Fruit fly (Drosophila melanogaster) whole organism, adult: Measurements from ENCODE around the gene CG6683.

Source experiments
- CG11617 ChIP-seq: fragments of 200-800 bp; sonication (Bioruptor generic); optimal IDR thresholded peaks from 2 replicates; lab custom pipeline; 2017; ENCODE audit warnings: mild to moderate bottlenecking, missing biosample characterization, missing genetic modification reagents, missing genetic modification characterization
- CG12768 ChIP-seq: fragments of 200-800 bp; sonication (Bioruptor generic); optimal IDR thresholded peaks from 2 replicates; lab custom pipeline; 2017; ENCODE audit warnings: missing biosample characterization, missing genetic modification characterization, mild to moderate bottlenecking, moderate library complexity, missing genetic modification reagents
- CG14711 ChIP-seq: fragments of 200-800 bp; sonication (Bioruptor generic); optimal IDR thresholded peaks from 2 replicates; lab custom pipeline; 2018; ENCODE audit warnings: missing biosample characterization, mild to moderate bottlenecking, missing genetic modification characterization, moderate library complexity
- CG1620 ChIP-seq: fragments of 200-800 bp; sonication (Bioruptor generic); optimal IDR thresholded peaks from 2 replicates; lab custom pipeline; 2016; ENCODE audit warnings: missing biosample characterization, missing genetic modification characterization
- CG33017 ChIP-seq: fragments of 200-800 bp; sonication (Bioruptor generic); optimal IDR thresholded peaks from 2 replicates; lab custom pipeline; 2018; ENCODE audit warnings: missing biosample characterization, mild to moderate bottlenecking, missing genetic modification characterization, moderate library complexity
- CG5204 ChIP-seq: fragments of 200-800 bp; sonication (Bioruptor generic); optimal IDR thresholded peaks from 2 replicates; lab custom pipeline; 2016; ENCODE audit warnings: missing biosample characterization, missing genetic modification characterization
- CG7045 ChIP-seq: fragments of 200-800 bp; sonication (Bioruptor generic); optimal IDR thresholded peaks from 2 replicates; lab custom pipeline; 2017; ENCODE audit warnings: missing biosample characterization, mild to moderate bottlenecking, missing genetic modification characterization
- CG7101 ChIP-seq: fragments of 200-800 bp; sonication (Bioruptor generic); optimal IDR thresholded peaks from 2 replicates; lab custom pipeline; 2018; ENCODE audit warnings: missing biosample characterization, mild to moderate bottlenecking, missing genetic modification characterization, moderate library complexity
- Clk ChIP-seq: fragments of 200-800 bp; sonication (Bioruptor generic); optimal IDR thresholded peaks from 2 replicates; lab custom pipeline; 2017; ENCODE audit warnings: missing biosample characterization, missing genetic modification characterization
- Crg-1 ChIP-seq: fragments of 200-800 bp; sonication (Bioruptor generic); optimal IDR thresholded peaks from 2 replicates; lab custom pipeline; 2016; ENCODE audit warnings: missing biosample characterization, missing genetic modification characterization
- Hr96 ChIP-seq: fragments of 200-800 bp; sonication (Bioruptor generic); optimal IDR thresholded peaks from 2 replicates; lab custom pipeline; 2016; ENCODE audit warnings: missing biosample characterization, missing genetic modification characterization
- Mnt ChIP-seq: fragments of 200-800 bp; sonication (Bioruptor generic); optimal IDR thresholded peaks from 2 replicates; lab custom pipeline; 2016; ENCODE audit warnings: missing biosample characterization, mild to moderate bottlenecking, missing genetic modification characterization
- bab1 ChIP-seq: fragments of 200-800 bp; sonication (Bioruptor generic); optimal IDR thresholded peaks from 3 replicates; lab custom pipeline; 2019; ENCODE audit warnings: missing biosample characterization, mild to moderate bottlenecking, missing genetic modification characterization, moderate library complexity
- cic ChIP-seq: fragments of 200-800 bp; sonication (Bioruptor generic); optimal IDR thresholded peaks from 2 replicates; lab custom pipeline; 2017; ENCODE audit warnings: missing biosample characterization, mild to moderate bottlenecking, missing genetic modification characterization, moderate library complexity
- cnc ChIP-seq, 2 experiments: fragments of >200 bp; optimal IDR thresholded peaks; 2 replicates each; lab custom pipeline; 2017
- kay ChIP-seq: fragments of 200-800 bp; sonication (Bioruptor generic); peaks from one replicate; lab custom pipeline; 2016; ENCODE audit warnings: missing biosample characterization, missing genetic modification characterization, borderline replicate concordance
- ovo ChIP-seq: fragments of 200-800 bp; sonication (Bioruptor generic); optimal IDR thresholded peaks from 2 replicates; lab custom pipeline; 2016; ENCODE audit warnings: missing biosample characterization, missing genetic modification characterization
- pad ChIP-seq: fragments of 200-800 bp; sonication (Bioruptor generic); optimal IDR thresholded peaks from 3 replicates; lab custom pipeline; 2017; ENCODE audit warnings: missing biosample characterization, missing genetic modification characterization, mild to moderate bottlenecking, moderate library complexity, missing genetic modification reagents
- tj ChIP-seq: fragments of 200-800 bp; sonication (Bioruptor generic); optimal IDR thresholded peaks from 3 replicates; lab custom pipeline; 2017; ENCODE audit warnings: missing biosample characterization, mild to moderate bottlenecking, missing genetic modification characterization, moderate library complexity
- toe ChIP-seq: fragments of 200-800 bp; sonication (Bioruptor generic); optimal IDR thresholded peaks from 2 replicates; lab custom pipeline; 2016; ENCODE audit warnings: missing biosample characterization, missing genetic modification characterization

Gene CG6683

dm6 chr3L:8523257-8523656 is 8.5 kb upstream of the CG6683 start, which contains the start of gene GstO2:
TSS of gene GstO2 (minus strand) at chr3L:8523501.
- TF ChIP-seq toe (GFP tag; lab: Kevin White, UChicago) (no peak), ovo (no peak), bab1 (GFP tag; lab: Kevin White, UChicago) (peak; percentile 73), CG1620 (GFP tag; lab: Kevin White, UChicago) (no peak), CG5204 (GFP tag; lab: Kevin White, UChicago) (no peak), Crg-1 (no peak), CG33017 (tag; lab: Kevin White, UChicago) (peak; percentile 54), pad (GFP tag; lab: Kevin White, UChicago) (no peak), tj (peak; percentile 36), CG7045 (GFP tag; lab: Kevin White, UChicago) (no peak), CG11617 (no peak), CG12768 (GFP tag; lab: Kevin White, UChicago) (peak; percentile 27), CG7101 (peak; percentile 3), Clk (no peak), CG14711 (tag; lab: Kevin White, UChicago) (no peak), Hr96 (GFP tag; lab: Kevin White, UChicago) (no peak), Mnt (peak; percentile 24), cic (peak; percentile 35), cnc (optimal IDR thresholded peaks at IDR 0.05; lab: Kevin White, UChicago) (peak in 1 of 2 experiments; percentile 47), kay (no peak)

dm6 chr3L:8520252-8520651 is 5.5 kb upstream of the CG6683 start, which contains the start of gene se:
TSS of gene se (plus strand) at chr3L:8520552.
- TF ChIP-seq CG7101 (no peak), kay (no peak), CG33017 (tag; lab: Kevin White, UChicago) (no peak), tj (no peak), CG12768 (GFP tag; lab: Kevin White, UChicago) (no peak), CG5204 (GFP tag; lab: Kevin White, UChicago) (no peak), ovo (no peak), Crg-1 (no peak), Hr96 (GFP tag; lab: Kevin White, UChicago) (no peak), cic (no peak), bab1 (GFP tag; lab: Kevin White, UChicago) (no peak), pad (GFP tag; lab: Kevin White, UChicago) (no peak), CG7045 (GFP tag; lab: Kevin White, UChicago) (no peak), Mnt (no peak), CG11617 (no peak)

- TF ChIP-seq Clk = peak; percentile 29
- peak; percentile 24 for TF ChIP-seq CG11617
- peak; percentile 7 for TF ChIP-seq Crg-1
- peak; percentile 17 for TF ChIP-seq pad (GFP tag; lab: Kevin White, UChicago)
- TF ChIP-seq kay = peak; percentile 93
- TF ChIP-seq CG14711 (tag; lab: Kevin White, UChicago) = peak; percentile 7
- TF ChIP-seq tj = no peak
- no peak for TF ChIP-seq CG1620 (GFP tag; lab: Kevin White, UChicago)
- peak; percentile 18 for TF ChIP-seq cic
- TF ChIP-seq Hr96 (GFP tag; lab: Kevin White, UChicago) = no peak
- TF ChIP-seq cnc (optimal IDR thresholded peaks at IDR 0.05; lab: Kevin White, UChicago) = peak; percentile 62 to 97
- TF ChIP-seq CG12768 (GFP tag; lab: Kevin White, UChicago) = no peak
- no peak for TF ChIP-seq bab1 (GFP tag; lab: Kevin White, UChicago)
- TF ChIP-seq toe (GFP tag; lab: Kevin White, UChicago) = no peak
- TF ChIP-seq CG33017 (tag; lab: Kevin White, UChicago) = peak; percentile 37
- TF ChIP-seq CG7045 (GFP tag; lab: Kevin White, UChicago) = peak; percentile 19
- peak; percentile 36 for TF ChIP-seq CG7101
- TF ChIP-seq ovo = no peak
These were observed 4.5 kb upstream of the CG6683 start for dm6 chr3L:8519232-8519631.

dm6 chr3L:8518516-8519087 is 3.9 kb upstream of the CG6683 start, which contains the start of gene GstO3:
TSS of gene GstO3 (plus strand) at chr3L:8518885.
- peak; percentile 42 for TF ChIP-seq Mnt
- no peak for TF ChIP-seq CG1620 (GFP tag; lab: Kevin White, UChicago)
- no peak for TF ChIP-seq CG11617
- TF ChIP-seq CG12768 (GFP tag; lab: Kevin White, UChicago) = peak; percentile 42
- TF ChIP-seq CG7101 = peak; percentile 8
- peak; percentile 84 for TF ChIP-seq cic
- TF ChIP-seq kay = peak; percentile 99
- TF ChIP-seq bab1 (GFP tag; lab: Kevin White, UChicago) = peak; percentile 44
- TF ChIP-seq tj = peak; percentile 26
- TF ChIP-seq cnc (optimal IDR thresholded peaks at IDR 0.05; lab: Kevin White, UChicago) = peak in 1 of 2 experiments; percentile 45

dm6 chr3L:8513258-8513657 is 1.5 kb downstream of the CG6683 start:
- TF ChIP-seq tj = no peak
- TF ChIP-seq Clk = no peak
- TF ChIP-seq CG7045 (GFP tag; lab: Kevin White, UChicago) = no peak
- no peak for TF ChIP-seq cnc (optimal IDR thresholded peaks at IDR 0.05; lab: Kevin White, UChicago)
- TF ChIP-seq CG12768 (GFP tag; lab: Kevin White, UChicago) = no peak
- TF ChIP-seq CG7101 = no peak
- no peak for TF ChIP-seq CG11617
- no peak for TF ChIP-seq Hr96 (GFP tag; lab: Kevin White, UChicago)
- TF ChIP-seq bab1 (GFP tag; lab: Kevin White, UChicago) = no peak
- no peak for TF ChIP-seq toe (GFP tag; lab: Kevin White, UChicago)
- no peak for TF ChIP-seq CG33017 (tag; lab: Kevin White, UChicago)
- no peak for TF ChIP-seq ovo
- TF ChIP-seq pad (GFP tag; lab: Kevin White, UChicago) = no peak
- no peak for TF ChIP-seq cic

- TF ChIP-seq bab1 (GFP tag; lab: Kevin White, UChicago) = no peak
- TF ChIP-seq toe (GFP tag; lab: Kevin White, UChicago) = no peak
- TF ChIP-seq CG11617 = no peak
- no peak for TF ChIP-seq cic
- TF ChIP-seq pad (GFP tag; lab: Kevin White, UChicago) = no peak
- no peak for TF ChIP-seq Clk
- TF ChIP-seq kay = no peak
- TF ChIP-seq CG7045 (GFP tag; lab: Kevin White, UChicago) = no peak
- TF ChIP-seq tj = no peak
- no peak for TF ChIP-seq CG1620 (GFP tag; lab: Kevin White, UChicago)
- no peak for TF ChIP-seq CG7101
- TF ChIP-seq CG14711 (tag; lab: Kevin White, UChicago) = no peak
- no peak for TF ChIP-seq CG5204 (GFP tag; lab: Kevin White, UChicago)
- no peak for TF ChIP-seq Mnt
These were observed 2.3 kb downstream of the CG6683 start, which contains the start of gene CG6765 for dm6 chr3L:8512428-8512827. TSS of gene CG6765 (plus strand) at chr3L:8512767.
